Worm (Caenorhabditis elegans) whole organism, mixed stage, embryonic: Measurements from ENCODE around the gene moc-2.

Experiments
- M03D4.4 ChIP-seq: sonication (generic microtip); optimal IDR thresholded peaks from 2 replicates; lab custom pipeline; 2017; ENCODE audit warnings: mild to moderate bottlenecking, missing genetic modification characterization, missing compliant biosample characterization
- blmp-1 ChIP-seq: fragments of 150-350 bp; optimal IDR thresholded peaks from 2 replicates; lab custom pipeline; 2014; ENCODE audit warnings: missing biosample characterization, missing genetic modification characterization
- ceh-39 ChIP-seq: fragments of 150-350 bp; optimal IDR thresholded peaks from 2 replicates; lab custom pipeline; 2014; ENCODE audit warnings: missing biosample characterization, missing genetic modification characterization
- ceh-43 ChIP-seq: fragments of 200-800 bp; sonication (Bioruptor generic); optimal IDR thresholded peaks from 2 replicates; lab custom pipeline; 2018; ENCODE audit warnings: mild to moderate bottlenecking, missing genetic modification characterization, moderate library complexity, missing compliant biosample characterization
- ceh-83 ChIP-seq: fragments of 200-800 bp; sonication (Bioruptor generic); optimal IDR thresholded peaks from 2 replicates; lab custom pipeline; 2018; ENCODE audit warnings: mild to moderate bottlenecking, missing genetic modification characterization, missing compliant biosample characterization
- ces-1 ChIP-seq: fragments of 150-350 bp; optimal IDR thresholded peaks from 2 replicates; lab custom pipeline; 2014; ENCODE audit warnings: missing biosample characterization, missing genetic modification reagents, missing genetic modification characterization
- cnd-1 ChIP-seq: fragments of 200-800 bp; sonication (Bioruptor generic); optimal IDR thresholded peaks from 2 replicates; lab custom pipeline; 2018; ENCODE audit warnings: mild to moderate bottlenecking, missing genetic modification characterization, missing compliant biosample characterization
- drap-1 ChIP-seq: fragments of 200-800 bp; sonication (Bioruptor generic); optimal IDR thresholded peaks from 3 replicates; lab custom pipeline; 2018; ENCODE audit warnings: mild to moderate bottlenecking, missing genetic modification characterization, missing compliant biosample characterization
- elt-1 ChIP-seq: sonication (generic microtip); optimal IDR thresholded peaks from 2 replicates; lab custom pipeline; 2017; ENCODE audit warnings: missing genetic modification characterization, mild to moderate bottlenecking, missing compliant biosample characterization, antibody characterized with exemption, moderate library complexity, borderline replicate concordance; ENCODE audit not compliant: insufficient read depth
- elt-3 ChIP-seq: fragments of 150-350 bp; optimal IDR thresholded peaks from 2 replicates; lab custom pipeline; 2014; ENCODE audit warnings: missing biosample characterization, missing genetic modification characterization
- flh-1 ChIP-seq: fragments of 200-800 bp; sonication (Bioruptor generic); optimal IDR thresholded peaks from 2 replicates; lab custom pipeline; 2018; ENCODE audit warnings: mild to moderate bottlenecking, missing genetic modification characterization, moderate library complexity, missing compliant biosample characterization
- ham-2 ChIP-seq: fragments of 200-800 bp; sonication (Bioruptor generic); optimal IDR thresholded peaks from 2 replicates; lab custom pipeline; 2018; ENCODE audit warnings: mild to moderate bottlenecking, missing genetic modification characterization, missing compliant biosample characterization
- lin-13 ChIP-seq: fragments of 150-350 bp; optimal IDR thresholded peaks from 2 replicates; lab custom pipeline; 2014; ENCODE audit warnings: missing biosample characterization, missing genetic modification characterization
- lin-32 ChIP-seq: fragments of 200-800 bp; sonication (Bioruptor generic); optimal IDR thresholded peaks from 2 replicates; lab custom pipeline; 2018; ENCODE audit warnings: mild to moderate bottlenecking, missing genetic modification characterization, missing compliant biosample characterization
- lsy-2 ChIP-seq: fragments of 150-350 bp; optimal IDR thresholded peaks from 2 replicates; lab custom pipeline; 2014; ENCODE audit warnings: missing biosample characterization, missing genetic modification characterization
- mab-5 ChIP-seq: fragments of 150-350 bp; optimal IDR thresholded peaks from 2 replicates; lab custom pipeline; 2014; ENCODE audit warnings: missing biosample characterization, missing genetic modification characterization
- mep-1 ChIP-seq: fragments of 150-350 bp; optimal IDR thresholded peaks from 2 replicates; lab custom pipeline; 2017; ENCODE audit warnings: missing biosample characterization, missing genetic modification reagents, missing genetic modification characterization, inconsistent platforms
- mls-2 ChIP-seq: sonication (generic microtip); optimal IDR thresholded peaks from 2 replicates; lab custom pipeline; 2016; ENCODE audit warnings: mild to moderate bottlenecking, missing genetic modification characterization, moderate library complexity, missing compliant biosample characterization
- nhr-12 ChIP-seq: fragments of 150-350 bp; optimal IDR thresholded peaks from 2 replicates; lab custom pipeline; 2014; ENCODE audit warnings: missing biosample characterization, missing genetic modification characterization
- nhr-2 ChIP-seq: fragments of 150-350 bp; optimal IDR thresholded peaks from 2 replicates; lab custom pipeline; 2014; ENCODE audit warnings: missing biosample characterization, missing genetic modification characterization
- nhr-28 ChIP-seq: fragments of 150-350 bp; optimal IDR thresholded peaks from 2 replicates; lab custom pipeline; 2014; ENCODE audit warnings: missing biosample characterization, missing genetic modification characterization
- nhr-76 ChIP-seq: sonication (generic microtip); optimal IDR thresholded peaks from 2 replicates; lab custom pipeline; 2017; ENCODE audit warnings: missing biosample characterization, missing genetic modification characterization
- pha-4 ChIP-seq: fragments of 150-350 bp; optimal IDR thresholded peaks from 2 replicates; lab custom pipeline; 2018; ENCODE audit warnings: missing biosample characterization, missing genetic modification reagents, missing genetic modification characterization
- sem-2 ChIP-seq: fragments of 200-800 bp; sonication (Bioruptor generic); optimal IDR thresholded peaks from 2 replicates; lab custom pipeline; 2018; ENCODE audit warnings: mild to moderate bottlenecking, missing genetic modification characterization, missing compliant biosample characterization
- sptf-1 ChIP-seq: sonication (generic microtip); optimal IDR thresholded peaks from 2 replicates; lab custom pipeline; 2017; ENCODE audit warnings: mild to moderate bottlenecking, missing genetic modification characterization, moderate library complexity, missing compliant biosample characterization
- tbx-8 ChIP-seq: fragments of 200-800 bp; sonication (Bioruptor generic); optimal IDR thresholded peaks from 2 replicates; lab custom pipeline; 2018; ENCODE audit warnings: mild to moderate bottlenecking, missing genetic modification characterization, moderate library complexity, missing compliant biosample characterization
- unc-39 ChIP-seq: fragments of 150-350 bp; optimal IDR thresholded peaks from 2 replicates; lab custom pipeline; 2014; ENCODE audit warnings: missing biosample characterization, missing genetic modification characterization
- unc-62 ChIP-seq: fragments of 150-350 bp; optimal IDR thresholded peaks from 2 replicates; lab custom pipeline; 2014; ENCODE audit warnings: missing biosample characterization, missing genetic modification reagents, missing genetic modification characterization
- zip-8 ChIP-seq: fragments of 150-350 bp; optimal IDR thresholded peaks from 2 replicates; lab custom pipeline; 2014; ENCODE audit warnings: missing biosample characterization, missing genetic modification characterization
- ztf-11 ChIP-seq: fragments of 150-350 bp; optimal IDR thresholded peaks from 2 replicates; lab custom pipeline; 2014; ENCODE audit warnings: missing biosample characterization, missing genetic modification characterization

Gene moc-2

DNA sequence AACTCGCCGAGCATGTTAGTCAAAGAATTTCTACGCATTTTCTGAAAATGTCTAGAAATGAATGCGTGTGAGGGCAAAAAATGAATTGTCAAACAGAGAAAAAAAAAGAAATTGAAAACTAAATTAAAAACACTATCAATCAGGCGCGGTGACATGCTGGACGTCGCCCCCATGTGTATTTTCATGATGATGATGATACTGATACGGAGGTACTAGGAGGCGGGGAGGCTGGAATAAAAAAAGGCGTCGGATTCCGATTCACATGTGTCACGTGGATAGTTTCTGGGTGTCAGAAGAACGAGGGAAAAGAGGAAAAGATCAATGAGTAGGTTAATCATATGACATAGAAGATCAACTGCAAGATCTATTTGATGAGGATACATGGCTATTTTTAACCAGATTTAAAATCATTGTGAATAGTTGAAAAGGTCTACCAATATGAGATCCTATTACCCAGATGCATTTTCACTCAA, 1.4 kb upstream of the moc-2 start, which contains the start of gene W01A11.7:
Gene W01A11.7 (minus strand): TSS at position 51 of the 473 bp plus-strand sequence.
- TF ChIP-seq lin-32 (no peak), blmp-1 (tag; lab: Kevin White, UChicago) (no peak), ztf-11 (tag; lab: Kevin White, UChicago) (no peak), tbx-8 (no peak), lsy-2 (no peak), zip-8 (tag; lab: Kevin White, UChicago) (no peak), mep-1 (tag; lab: Kevin White, UChicago) (no peak), ceh-43 (GFP tag; lab: Kevin White, UChicago) (no peak), sptf-1 (no peak), nhr-2 (no peak), M03D4.4 (no peak), nhr-76 (no peak), flh-1 (GFP tag; lab: Kevin White, UChicago) (no peak)

DNA sequence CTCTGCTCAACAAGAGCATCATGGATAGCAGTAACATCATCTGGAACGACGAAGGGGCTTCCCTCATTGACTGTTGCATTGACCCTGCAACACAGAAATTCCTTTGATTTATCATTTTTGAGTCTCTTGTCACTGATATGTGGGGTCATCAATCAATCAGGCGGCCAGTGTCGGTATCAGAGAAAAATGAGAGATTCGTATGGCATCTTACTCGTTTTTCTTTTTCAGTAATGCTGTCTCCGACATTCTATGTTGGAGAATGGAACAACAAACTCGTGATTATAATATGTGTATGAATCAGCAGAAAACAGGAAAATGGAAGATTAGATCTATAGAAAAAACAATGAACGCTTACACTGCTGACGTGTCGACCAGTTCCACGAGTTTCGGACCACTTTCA, 823 bp downstream of the moc-2 start:
- TF ChIP-seq unc-62 (GFP tag; lab: Kevin White, UChicago) = peak; percentile 9
- no peak for TF ChIP-seq ceh-39 (tag; lab: Kevin White, UChicago)
- TF ChIP-seq ztf-11 (tag; lab: Kevin White, UChicago) = no peak
- TF ChIP-seq mab-5 (tag; lab: Kevin White, UChicago) = no peak
- no peak for TF ChIP-seq unc-39 (tag; lab: Kevin White, UChicago)
- TF ChIP-seq lsy-2 = no peak
- TF ChIP-seq, all 35 proteins: peak for 1

DNA sequence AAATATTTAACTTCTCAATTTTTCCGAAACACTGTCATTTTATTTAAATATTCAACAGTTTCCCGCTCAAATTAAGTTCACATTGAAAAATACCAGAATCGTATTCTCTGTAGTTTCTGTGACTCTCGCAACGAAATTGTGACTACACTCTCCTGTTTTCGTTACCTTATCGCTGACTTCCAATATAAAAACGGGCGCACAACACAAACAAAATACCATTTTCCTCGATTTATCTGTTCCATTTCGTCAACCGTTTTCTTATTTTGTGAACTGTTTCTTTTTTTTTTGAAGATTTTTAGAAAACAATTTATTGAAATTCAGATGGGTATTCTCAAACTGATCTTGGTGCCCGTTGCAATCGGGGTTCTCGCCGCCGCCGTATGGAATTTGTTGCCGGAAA, 5.1 kb downstream of the moc-2 start, which contains the start of gene W01A11.1:
Gene W01A11.1 (plus strand): TSS at position 322 of the 400 bp plus-strand sequence.
- TF ChIP-seq sptf-1 (no peak), unc-39 (tag; lab: Kevin White, UChicago) (no peak), elt-1 (tag; lab: Kevin White, UChicago) (no peak), pha-4 (tag; lab: Kevin White, UChicago) (no peak), ces-1 (GFP tag; lab: Kevin White, UChicago) (no peak)

DNA sequence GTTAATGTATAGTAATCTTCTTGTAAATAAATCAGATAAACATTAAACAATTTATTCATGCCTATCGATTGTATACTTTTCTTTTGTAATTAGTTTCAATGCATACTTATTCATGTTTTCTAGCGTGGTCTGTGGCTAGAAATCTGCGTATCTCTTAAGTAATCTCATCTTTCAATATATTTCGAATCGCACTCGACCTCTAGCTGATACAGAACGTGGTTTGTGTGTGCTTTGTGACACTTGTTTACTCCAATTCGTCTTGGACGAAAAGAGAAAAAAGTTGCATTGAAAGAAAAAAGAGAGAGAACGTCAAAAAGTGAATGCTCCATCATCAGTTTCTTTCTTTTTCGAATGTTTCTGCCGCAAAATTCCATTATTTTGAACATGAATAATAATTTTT, 5.5 kb downstream of the moc-2 start:
- TF ChIP-seq ceh-43 (GFP tag; lab: Kevin White, UChicago) (no peak), nhr-2 (no peak), unc-62 (GFP tag; lab: Kevin White, UChicago) (no peak), mab-5 (tag; lab: Kevin White, UChicago) (no peak), sem-2 (GFP tag; lab: Kevin White, UChicago) (no peak)

DNA sequence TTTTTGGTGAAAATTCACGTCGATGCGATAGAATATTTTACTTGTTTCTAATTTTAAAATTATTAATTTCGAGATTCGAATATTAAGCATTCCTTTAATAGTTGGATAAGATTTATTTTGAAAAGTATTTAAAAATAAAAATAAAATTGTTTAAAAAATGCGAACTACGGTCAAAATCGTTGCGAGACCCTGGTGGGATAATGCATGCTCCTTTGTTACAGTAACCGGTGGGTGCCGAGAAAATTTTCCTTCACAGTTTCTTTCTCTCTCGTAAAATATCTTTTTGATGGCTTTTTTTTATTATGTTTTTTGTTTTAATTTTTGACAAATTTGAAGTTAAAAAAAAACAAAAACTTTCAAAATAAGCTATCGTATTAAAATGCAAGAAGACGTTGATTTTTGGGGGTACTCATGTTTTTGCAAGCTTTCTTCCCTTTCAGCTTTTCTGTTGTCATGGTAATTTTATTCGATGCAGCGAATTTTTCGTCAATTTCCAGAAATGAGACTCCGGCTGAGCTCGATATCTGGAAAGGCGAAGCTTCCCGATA, 7.3 kb downstream of the moc-2 start, which contains the start of gene dgtr-1:
Gene dgtr-1 (plus strand): TSS at position 498 of the 548 bp plus-strand sequence.
- TF ChIP-seq ces-1 (GFP tag; lab: Kevin White, UChicago) (no peak), ham-2 (GFP tag; lab: Kevin White, UChicago) (no peak), unc-62 (GFP tag; lab: Kevin White, UChicago) (no peak), nhr-12 (no peak)
- TF ChIP-seq, all 35 proteins: peak for 0

DNA sequence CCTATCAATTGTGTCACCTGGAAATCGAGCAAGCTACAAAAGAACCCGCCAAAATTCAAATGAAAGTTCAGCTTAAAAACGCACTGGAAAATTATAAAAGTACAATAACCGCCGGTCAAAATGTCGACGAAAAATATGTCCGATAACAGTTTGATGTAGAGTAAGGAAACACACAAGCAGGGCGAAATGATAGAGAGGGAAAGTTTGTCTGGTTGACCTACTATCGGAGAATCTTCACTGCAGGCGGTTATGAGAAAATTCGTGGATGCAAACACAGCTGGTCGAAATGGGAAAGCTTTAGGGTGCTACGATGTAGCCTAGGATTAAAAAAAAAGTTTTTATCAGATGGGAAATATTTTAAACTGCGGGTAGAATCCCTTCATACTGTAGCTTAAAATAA, 8.6 kb downstream of the moc-2 start:
- TF ChIP-seq zip-8 (tag; lab: Kevin White, UChicago) (no peak), nhr-2 (no peak), mls-2 (tag; lab: Kevin White, UChicago) (no peak), nhr-12 (no peak), unc-39 (tag; lab: Kevin White, UChicago) (no peak), ham-2 (GFP tag; lab: Kevin White, UChicago) (no peak), pha-4 (tag; lab: Kevin White, UChicago) (no peak), mab-5 (tag; lab: Kevin White, UChicago) (no peak), M03D4.4 (no peak), ceh-43 (GFP tag; lab: Kevin White, UChicago) (no peak), ceh-83 (GFP tag; lab: Kevin White, UChicago) (no peak), sptf-1 (no peak)

DNA sequence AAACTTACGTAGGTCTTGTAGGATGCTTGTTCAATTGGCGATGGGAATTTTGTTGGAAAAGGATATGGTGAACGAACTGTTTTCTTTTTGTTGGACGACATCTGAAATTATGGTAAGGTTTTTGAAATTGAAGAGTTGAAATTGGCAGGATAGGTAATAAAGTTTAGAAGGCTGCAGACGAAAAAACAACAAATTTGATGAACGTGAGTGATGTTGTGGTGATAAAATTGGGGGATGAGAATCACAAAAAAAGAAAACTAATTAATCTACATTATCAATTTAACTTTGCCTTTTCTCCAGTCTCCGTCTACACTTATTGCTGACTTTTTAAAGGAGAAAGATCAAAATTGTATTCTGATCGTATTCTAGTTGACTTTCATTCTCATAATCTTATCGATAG, 10.2 kb downstream of the moc-2 start, which contains the start of gene cpt-6:
Gene cpt-6 (minus strand): TSS at position 101 of the 400 bp plus-strand sequence.
- no peak for TF ChIP-seq lin-13 (tag; lab: Kevin White, UChicago)
- no peak for TF ChIP-seq elt-1 (tag; lab: Kevin White, UChicago)
- no peak for TF ChIP-seq drap-1
- TF ChIP-seq unc-39 (tag; lab: Kevin White, UChicago) = no peak
- TF ChIP-seq mls-2 (tag; lab: Kevin White, UChicago) = no peak
- no peak for TF ChIP-seq zip-8 (tag; lab: Kevin White, UChicago)
- TF ChIP-seq cnd-1 (tag; lab: Kevin White, UChicago) = no peak
- no peak for TF ChIP-seq unc-62 (GFP tag; lab: Kevin White, UChicago)
- TF ChIP-seq elt-3 (tag; lab: Kevin White, UChicago) = no peak
- no peak for TF ChIP-seq lsy-2
- TF ChIP-seq ham-2 (GFP tag; lab: Kevin White, UChicago) = no peak
- no peak for TF ChIP-seq mab-5 (tag; lab: Kevin White, UChicago)
- TF ChIP-seq nhr-28 (tag; lab: Kevin White, UChicago) = no peak
- TF ChIP-seq ceh-83 (GFP tag; lab: Kevin White, UChicago) = no peak
- TF ChIP-seq tbx-8 = no peak
